Comparison of ENCODE assay signal across 1 fruit fly cellular context in genomic region chr3R:6406566-6407098, dm6.
A peak's percentile ranks its signal among the peaks of the same experiment; 100 is the strongest.
TF ChIP-seq lines count a peak whose summit lies in the region.

Gene gpp (plus strand): TSS chr3R:6406855.

TF ChIP-seq in whole organism, embryonic, 481 proteins besides CTCF, POLR2A, EP300 and RAD21 (continued from another document and continues in another):
- TF ChIP-seq HHEX (GFP tag; optimal IDR thresholded peaks at IDR 0.05; lab: Kevin White, UChicago) (peak; percentile 10), Deaf1 (tag; optimal IDR thresholded peaks at IDR 0.05; lab: Kevin White, UChicago) (peak; percentile 20), CG9437 (GFP tag; optimal IDR thresholded peaks at IDR 0.05; lab: Kevin White, UChicago) (peak; percentile 23), CG34224 (GFP tag; IDR thresholded peaks at IDR 0.05; lab: Robert Waterston, UW; ENCODE audit: partially characterized antibody) (no peak), psq (GFP tag; optimal IDR thresholded peaks at IDR 0.05; lab: Kevin White, UChicago) (peak; percentile 100), CG17829 (tag; optimal IDR thresholded peaks at IDR 0.05; lab: Kevin White, UChicago) (peak; percentile 38), CG8388 (GFP tag; optimal IDR thresholded peaks at IDR 0.05; lab: Kevin White, UChicago) (no peak), BEAF-32 (GFP tag; optimal IDR thresholded peaks at IDR 0.05; lab: Kevin White, UChicago) (peak; percentile 37), CG8944 (GFP tag; optimal IDR thresholded peaks at IDR 0.05; lab: Kevin White, UChicago) (no peak), CG2889 (GFP tag; IDR thresholded peaks at IDR 0.05; lab: Robert Waterston, UW) (no peak), Lhr (GFP tag; optimal IDR thresholded peaks at IDR 0.05; lab: Kevin White, UChicago) (peak; percentile 59), CG1024 (GFP tag; IDR thresholded peaks at IDR 0.05; lab: Robert Waterston, UW) (no peak), exex (tag; optimal IDR thresholded peaks at IDR 0.05; lab: Kevin White, UChicago) (no peak), CG15514 (GFP tag; optimal IDR thresholded peaks at IDR 0.05; lab: Kevin White, UChicago) (peak; percentile 19), CG7987 (GFP tag; optimal IDR thresholded peaks at IDR 0.05; lab: Kevin White, UChicago) (peak; percentile 50), Atf3 (GFP tag; optimal IDR thresholded peaks at IDR 0.05; lab: Kevin White, UChicago) (no peak), Tbp (GFP tag; optimal IDR thresholded peaks at IDR 0.05; lab: Kevin White, UChicago) (no peak), pan (optimal IDR thresholded peaks at IDR 0.05; lab: Kevin White, UChicago) (no peak), pan (GFP tag; optimal IDR thresholded peaks at IDR 0.05 in 1 of 2, IDR thresholded peaks at IDR 0.05 in 1 of 2) (no peak), pzg (GFP tag; optimal IDR thresholded peaks at IDR 0.05; lab: Kevin White, UChicago) (peak; percentile 82), ranshi (GFP tag; IDR thresholded peaks at IDR 0.05; lab: Robert Waterston, UW) (no peak), HLH4C (GFP tag; IDR thresholded peaks at IDR 0.05; lab: Robert Waterston, UW; ENCODE audit: partially characterized antibody) (no peak), Poxn (GFP tag; IDR thresholded peaks at IDR 0.05; lab: Robert Waterston, UW) (no peak), Dip3 (GFP tag; optimal IDR thresholded peaks at IDR 0.05; lab: Kevin White, UChicago) (no peak), CG10147 (GFP tag; optimal IDR thresholded peaks at IDR 0.05; lab: Kevin White, UChicago) (no peak), nau (GFP tag; optimal IDR thresholded peaks at IDR 0.05; lab: Kevin White, UChicago) (peak; percentile 21), CG12104 (GFP tag; optimal IDR thresholded peaks at IDR 0.05; lab: Kevin White, UChicago) (peak; percentile 18), gfzf (GFP tag; optimal IDR thresholded peaks at IDR 0.05; lab: Kevin White, UChicago) (peak; percentile 97), D19B (GFP tag; optimal IDR thresholded peaks at IDR 0.05; lab: Kevin White, UChicago) (no peak), CG12769 (tag; optimal IDR thresholded peaks at IDR 0.05; lab: Kevin White, UChicago) (peak; percentile 56), stwl (tag; optimal IDR thresholded peaks at IDR 0.05; lab: Kevin White, UChicago) (no peak), CG17186 (GFP tag; optimal IDR thresholded peaks at IDR 0.05; lab: Kevin White, UChicago) (peak; percentile 34), Ssrp (tag; optimal IDR thresholded peaks at IDR 0.05; lab: Kevin White, UChicago) (no peak), Camta (GFP tag; optimal IDR thresholded peaks at IDR 0.05; lab: Kevin White, UChicago) (no peak), Oli (tag; optimal IDR thresholded peaks at IDR 0.05; lab: Kevin White, UChicago) (no peak), odd (GFP tag; optimal IDR thresholded peaks at IDR 0.05; lab: Kevin White, UChicago) (peak; percentile 52), HLH54F (GFP tag; optimal IDR thresholded peaks at IDR 0.05; lab: Kevin White, UChicago) (no peak), CG5953 (GFP tag; IDR thresholded peaks at IDR 0.05; lab: Robert Waterston, UW) (no peak), Fer1 (GFP tag; optimal IDR thresholded peaks at IDR 0.05; lab: Kevin White, UChicago) (peak; percentile 24), CG14710 (tag; optimal IDR thresholded peaks at IDR 0.05; lab: Kevin White, UChicago) (peak; percentile 6), CG7357 (GFP tag; IDR thresholded peaks at IDR 0.05; lab: Robert Waterston, UW) (no peak), bcd (GFP tag; optimal IDR thresholded peaks at IDR 0.05; lab: Kevin White, UChicago) (no peak), knrl (GFP tag; IDR thresholded peaks at IDR 0.05; lab: Robert Waterston, UW; ENCODE audit: partially characterized antibody) (no peak), Sox100B (GFP tag; optimal IDR thresholded peaks at IDR 0.05; lab: Kevin White, UChicago) (peak; percentile 2), eyg (GFP tag; optimal IDR thresholded peaks at IDR 0.05; lab: Kevin White, UChicago) (no peak), CG17359 (tag; optimal IDR thresholded peaks at IDR 0.05; lab: Kevin White, UChicago) (no peak), Med (GFP tag; lab: Kevin White, UChicago) (peak; percentile 76), Abd-B (GFP tag; optimal IDR thresholded peaks at IDR 0.05; lab: Kevin White, UChicago) (peak; percentile 40), eve (GFP tag; optimal IDR thresholded peaks at IDR 0.05; lab: Kevin White, UChicago) (peak in 1 of 2 experiments; percentile 80), lab (GFP tag; optimal IDR thresholded peaks at IDR 0.05; lab: Kevin White, UChicago) (no peak), tin (GFP tag; optimal IDR thresholded peaks at IDR 0.05; lab: Kevin White, UChicago) (no peak), Sin3A (optimal IDR thresholded peaks at IDR 0.05; lab: Kevin White, UChicago) (peak; percentile 33), dimm (GFP tag; IDR thresholded peaks at IDR 0.05; lab: Robert Waterston, UW) (no peak), CG8924 (tag; optimal IDR thresholded peaks at IDR 0.05; lab: Kevin White, UChicago) (peak; percentile 64), Bgb (GFP tag; IDR thresholded peaks at IDR 0.05; lab: Robert Waterston, UW; ENCODE audit: partially characterized antibody) (no peak), hb (GFP tag; IDR thresholded peaks at IDR 0.05; lab: Robert Waterston, UW; ENCODE audit: partially characterized antibody) (no peak), CG3847 (GFP tag; IDR thresholded peaks at IDR 0.05; lab: Robert Waterston, UW) (no peak), chif (GFP tag; optimal IDR thresholded peaks at IDR 0.05; lab: Kevin White, UChicago) (peak in 1 of 2 experiments; percentile 34), CG3995 (GFP tag; optimal IDR thresholded peaks at IDR 0.05; lab: Kevin White, UChicago) (peak; percentile 97), Sry-δ (GFP tag; optimal IDR thresholded peaks at IDR 0.05; lab: Kevin White, UChicago) (peak; percentile 62), Pdp1 (GFP tag; optimal IDR thresholded peaks at IDR 0.05; lab: Kevin White, UChicago) (peak; percentile 19 to 92), CG6254 (GFP tag; optimal IDR thresholded peaks at IDR 0.05; lab: Kevin White, UChicago) (peak; percentile 21), CG10654 (GFP tag; optimal IDR thresholded peaks at IDR 0.05; lab: Kevin White, UChicago) (no peak), CG33213 (GFP tag; optimal IDR thresholded peaks at IDR 0.05; lab: Kevin White, UChicago) (peak; percentile 31), Ptx1 (GFP tag; IDR thresholded peaks at IDR 0.05; lab: Robert Waterston, UW) (no peak), MTF-1 (GFP tag; optimal IDR thresholded peaks at IDR 0.05; lab: Kevin White, UChicago; ENCODE audit: borderline replicate concordance) (peak; percentile 15), Eip74EF (GFP tag; optimal IDR thresholded peaks at IDR 0.05; lab: Kevin White, UChicago) (no peak), run (tag; optimal IDR thresholded peaks at IDR 0.05; lab: Kevin White, UChicago) (no peak), CG1529 (GFP tag; optimal IDR thresholded peaks at IDR 0.05; lab: Kevin White, UChicago) (no peak), Ets65A (GFP tag; lab: Kevin White, UChicago) (peak; percentile 79), sqz (GFP tag; optimal IDR thresholded peaks at IDR 0.05; lab: Kevin White, UChicago) (no peak), CG4617 (GFP tag; optimal IDR thresholded peaks at IDR 0.05; lab: Kevin White, UChicago; ENCODE audit: borderline replicate concordance) (peak; percentile 22), HmgZ (tag; optimal IDR thresholded peaks at IDR 0.05; lab: Kevin White, UChicago) (peak; percentile 32), pb (GFP tag; optimal IDR thresholded peaks at IDR 0.05; lab: Kevin White, UChicago) (no peak), sens (GFP tag; lab: Kevin White, UChicago) (peak; percentile 95), HmgD (GFP tag; optimal IDR thresholded peaks at IDR 0.05; lab: Kevin White, UChicago) (peak; percentile 18), D19A (tag; optimal IDR thresholded peaks at IDR 0.05; lab: Kevin White, UChicago) (no peak), fd64A (GFP tag; optimal IDR thresholded peaks at IDR 0.05; lab: Kevin White, UChicago) (no peak), CG30020 (tag; optimal IDR thresholded peaks at IDR 0.05; lab: Kevin White, UChicago) (peak; percentile 0), CrebB (tag; optimal IDR thresholded peaks at IDR 0.05; lab: Kevin White, UChicago) (no peak), pfk (GFP tag; optimal IDR thresholded peaks at IDR 0.05; lab: Kevin White, UChicago) (peak; percentile 2), sd (tag; optimal IDR thresholded peaks at IDR 0.05; lab: Kevin White, UChicago) (peak; percentile 50), phol (tag; optimal IDR thresholded peaks at IDR 0.05; lab: Kevin White, UChicago) (peak; percentile 2), emc (GFP tag; optimal IDR thresholded peaks at IDR 0.05; lab: Kevin White, UChicago) (no peak), sc (optimal IDR thresholded peaks at IDR 0.05; lab: Kevin White, UChicago) (no peak), sc (GFP tag; optimal IDR thresholded peaks at IDR 0.05; lab: Kevin White, UChicago) (no peak), gsb (GFP tag; IDR thresholded peaks at IDR 0.05; lab: Robert Waterston, UW) (no peak), CG1603 (tag; optimal IDR thresholded peaks at IDR 0.05; lab: Kevin White, UChicago) (peak; percentile 48), unpg (GFP tag; optimal IDR thresholded peaks at IDR 0.05; lab: Kevin White, UChicago) (no peak), sr (GFP tag; IDR thresholded peaks at IDR 0.05; lab: Robert Waterston, UW) (no peak), wek (GFP tag; optimal IDR thresholded peaks at IDR 0.05; lab: Kevin White, UChicago) (no peak), CG1233 (GFP tag; optimal IDR thresholded peaks at IDR 0.05; lab: Kevin White, UChicago) (no peak), ems (GFP tag; optimal IDR thresholded peaks at IDR 0.05; lab: Kevin White, UChicago) (no peak), CG3407 (GFP tag; optimal IDR thresholded peaks at IDR 0.05; lab: Kevin White, UChicago) (peak; percentile 28), wor (GFP tag; IDR thresholded peaks at IDR 0.05; lab: Robert Waterston, UW) (no peak), sima (GFP tag; optimal IDR thresholded peaks at IDR 0.05; lab: Kevin White, UChicago) (no peak), CG10543 (GFP tag; optimal IDR thresholded peaks at IDR 0.05; lab: Kevin White, UChicago) (peak; percentile 21), CG2875 (GFP tag; optimal IDR thresholded peaks at IDR 0.05; lab: Kevin White, UChicago) (peak; percentile 21), lmd (GFP tag; IDR thresholded peaks at IDR 0.05; lab: Robert Waterston, UW) (no peak), so (GFP tag; IDR thresholded peaks at IDR 0.05; lab: Robert Waterston, UW) (no peak), CG4730 (GFP tag; IDR thresholded peaks at IDR 0.05; lab: Robert Waterston, UW) (no peak), CG34376 (GFP tag; optimal IDR thresholded peaks at IDR 0.05; lab: Kevin White, UChicago) (peak; percentile 39), tx (GFP tag; optimal IDR thresholded peaks at IDR 0.05; lab: Kevin White, UChicago) (no peak), Dp (GFP tag; optimal IDR thresholded peaks at IDR 0.05; lab: Kevin White, UChicago) (peak; percentile 27), maf-S (GFP tag; optimal IDR thresholded peaks at IDR 0.05; lab: Kevin White, UChicago) (peak; percentile 7), Bteb2 (GFP tag; optimal IDR thresholded peaks at IDR 0.05; lab: Kevin White, UChicago) (peak; percentile 11), cg (GFP tag; optimal IDR thresholded peaks at IDR 0.05; lab: Kevin White, UChicago) (peak; percentile 88), da (GFP tag; optimal IDR thresholded peaks at IDR 0.05; lab: Kevin White, UChicago) (no peak), CG16813 (GFP tag; IDR thresholded peaks at IDR 0.05; lab: Robert Waterston, UW; ENCODE audit: partially characterized antibody) (no peak), Opbp (GFP tag; IDR thresholded peaks at IDR 0.05; lab: Robert Waterston, UW; ENCODE audit: partially characterized antibody) (no peak), ash1 (GFP tag; optimal IDR thresholded peaks at IDR 0.05; lab: Kevin White, UChicago) (peak; percentile 20), az2 (GFP tag; optimal IDR thresholded peaks at IDR 0.05; lab: Kevin White, UChicago) (no peak), CG12744 (GFP tag; optimal IDR thresholded peaks at IDR 0.05; lab: Kevin White, UChicago) (no peak), CG32532 (GFP tag; IDR thresholded peaks at IDR 0.05; lab: Robert Waterston, UW) (no peak), E2f1 (GFP tag; IDR thresholded peaks at IDR 0.05; lab: Robert Waterston, UW) (no peak), Chrac-16 (GFP tag; optimal IDR thresholded peaks at IDR 0.05; lab: Kevin White, UChicago) (no peak), stc (GFP tag; IDR thresholded peaks at IDR 0.05; lab: Robert Waterston, UW) (no peak), sug (tag; optimal IDR thresholded peaks at IDR 0.05; lab: Kevin White, UChicago) (peak; percentile 24), tgo (GFP tag; IDR thresholded peaks at IDR 0.05; lab: Robert Waterston, UW) (no peak), nom (GFP tag; optimal IDR thresholded peaks at IDR 0.05; lab: Kevin White, UChicago) (peak; percentile 58), Ets97D (GFP tag; optimal IDR thresholded peaks at IDR 0.05; lab: Kevin White, UChicago) (peak; percentile 66), ato (GFP tag; IDR thresholded peaks at IDR 0.05; lab: Robert Waterston, UW; ENCODE audit: partially characterized antibody) (no peak), crc (GFP tag; optimal IDR thresholded peaks at IDR 0.05; lab: Kevin White, UChicago) (no peak), CG7839 (tag; optimal IDR thresholded peaks at IDR 0.05; lab: Kevin White, UChicago) (no peak), CG11456 (GFP tag; IDR thresholded peaks at IDR 0.05; lab: Robert Waterston, UW) (no peak), D (optimal IDR thresholded peaks at IDR 0.05; lab: Kevin White, UChicago) (no peak), D (GFP tag; optimal IDR thresholded peaks at IDR 0.05; lab: Kevin White, UChicago) (no peak), CG2199 (GFP tag; IDR thresholded peaks at IDR 0.05; lab: Robert Waterston, UW) (no peak), mirr (GFP tag; optimal IDR thresholded peaks at IDR 0.05; lab: Kevin White, UChicago) (peak; percentile 47), CG4707 (GFP tag; optimal IDR thresholded peaks at IDR 0.05; lab: Kevin White, UChicago) (no peak), Hr78 (GFP tag; optimal IDR thresholded peaks at IDR 0.05; lab: Kevin White, UChicago) (peak in 1 of 2 experiments; percentile 14), Bdp1 (GFP tag; optimal IDR thresholded peaks at IDR 0.05; lab: Kevin White, UChicago) (no peak), Sox102F (GFP tag; optimal IDR thresholded peaks at IDR 0.05; lab: Kevin White, UChicago) (no peak), CG6765 (GFP tag; optimal IDR thresholded peaks at IDR 0.05; lab: Kevin White, UChicago) (peak; percentile 4), CG7745 (tag; optimal IDR thresholded peaks at IDR 0.05; lab: Kevin White, UChicago) (peak; percentile 5), H2.0 (GFP tag; IDR thresholded peaks at IDR 0.05; lab: Robert Waterston, UW) (no peak), CG12659 (GFP tag; optimal IDR thresholded peaks at IDR 0.05; lab: Kevin White, UChicago) (peak; percentile 55), CG31224 (GFP tag; IDR thresholded peaks at IDR 0.05; lab: Robert Waterston, UW) (no peak)
